Fruit fly (Drosophila melanogaster): Measurements from ENCODE around the gene CG13995.

CG13995 gene

dm6 chr2L:6089604-6090198 lies 35.6 kb downstream of the CG13995 start:
- no peak for TF ChIP-seq usp (GFP tag; optimal IDR thresholded peaks at IDR 0.05)
- TF ChIP-seq Rel (GFP tag; optimal IDR thresholded peaks at IDR 0.05), result no peak
- peak; percentile 88 for TF ChIP-seq Rel (tag; optimal IDR thresholded peaks at IDR 0.05)

DNA sequence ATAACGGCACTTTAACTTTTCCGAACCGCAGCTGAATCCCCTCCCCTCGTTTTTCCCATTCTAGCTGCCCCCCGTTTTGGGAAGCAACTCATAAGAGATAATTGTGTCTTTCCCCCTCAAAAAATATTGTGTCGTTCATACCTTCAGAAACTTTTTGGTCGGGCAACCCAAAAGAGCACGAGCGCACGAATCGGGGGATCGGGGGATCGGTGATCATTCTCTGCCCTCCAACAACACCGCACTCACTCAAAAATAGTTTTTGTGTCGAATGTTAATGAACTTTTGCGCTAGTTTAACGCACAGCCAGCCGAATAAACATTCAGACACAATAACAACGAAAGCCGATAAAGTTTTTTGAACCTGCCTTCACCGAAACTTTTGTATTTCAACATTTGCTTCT lies 36.3 kb downstream of the CG13995 start:
- TF ChIP-seq Dif (GFP tag; optimal IDR thresholded peaks at IDR 0.05; ENCODE audit: partially characterized antibody), result no peak
- no peak for TF ChIP-seq Rel (GFP tag; optimal IDR thresholded peaks at IDR 0.05)
- peak; percentile 82 for TF ChIP-seq Rel (tag; optimal IDR thresholded peaks at IDR 0.05)
- no peak for TF ChIP-seq OdsH (GFP tag; optimal IDR thresholded peaks at IDR 0.05)

- TF ChIP-seq Dfd (GFP tag; optimal IDR thresholded peaks at IDR 0.05) (peak; percentile 29), jim (GFP tag; optimal IDR thresholded peaks at IDR 0.05) (no peak)
Measured at dm6 chr2L:6090786-6091716, 36.9 kb downstream of the CG13995 start, which contains the start of gene CG45075. Gene CG45075, plus strand, starts transcription at chr2L:6091412.

- TF ChIP-seq OdsH (GFP tag; optimal IDR thresholded peaks at IDR 0.05), result no peak
- no peak for TF ChIP-seq lola (GFP tag; optimal IDR thresholded peaks at IDR 0.05)
- no peak for TF ChIP-seq Jra (GFP tag; optimal IDR thresholded peaks at IDR 0.05)
- TF ChIP-seq Hnf4 (GFP tag; optimal IDR thresholded peaks at IDR 0.05), result no peak
- TF ChIP-seq brk (GFP tag; optimal IDR thresholded peaks at IDR 0.05), result no peak
Measured at dm6 chr2L:6092300-6092699, 38.2 kb downstream of the CG13995 start.

- TF ChIP-seq Mio (GFP tag; optimal IDR thresholded peaks at IDR 0.05), result no peak
- TF ChIP-seq pan (optimal IDR thresholded peaks at IDR 0.05), result no peak
- TF ChIP-seq jim (GFP tag; optimal IDR thresholded peaks at IDR 0.05), result peak; percentile 40
- no peak for TF ChIP-seq br (GFP tag; optimal IDR thresholded peaks at IDR 0.05)
- TF ChIP-seq dl (GFP tag; optimal IDR thresholded peaks at IDR 0.05; ENCODE audit: insufficient read depth in 1 of 2, partially characterized antibody in 2 of 2), result peak in 1 of 2 experiments; percentile 53
- peak in 1 of 2 experiments; percentile 15 for TF ChIP-seq foxo (GFP tag; optimal IDR thresholded peaks at IDR 0.05)
- peak; percentile 0 for TF ChIP-seq HLH106 (tag; optimal IDR thresholded peaks at IDR 0.05)
- no peak for TF ChIP-seq CG32264 (GFP tag; optimal IDR thresholded peaks at IDR 0.05)
- no peak for TF ChIP-seq brk (GFP tag; optimal IDR thresholded peaks at IDR 0.05)
- no peak for TF ChIP-seq N (GFP tag; optimal IDR thresholded peaks at IDR 0.05)
- no peak for TF ChIP-seq psq (GFP tag; optimal IDR thresholded peaks at IDR 0.05)
- no peak for TF ChIP-seq Rel (GFP tag; optimal IDR thresholded peaks at IDR 0.05)
- peak; percentile 28 for TF ChIP-seq Rel (tag; optimal IDR thresholded peaks at IDR 0.05)
- no peak for TF ChIP-seq sv (GFP tag; optimal IDR thresholded peaks at IDR 0.05)
- TF ChIP-seq woc (GFP tag; optimal IDR thresholded peaks at IDR 0.05), result peak; percentile 68
- no peak for TF ChIP-seq Jra (GFP tag; optimal IDR thresholded peaks at IDR 0.05)
- no peak for TF ChIP-seq lola (GFP tag; optimal IDR thresholded peaks at IDR 0.05)
- peak; percentile 40 for TF ChIP-seq h (GFP tag; optimal IDR thresholded peaks at IDR 0.05)
- no peak for TF ChIP-seq CG9705 (GFP tag; optimal IDR thresholded peaks at IDR 0.05)
- no peak for TF ChIP-seq OdsH (GFP tag; optimal IDR thresholded peaks at IDR 0.05)
- TF ChIP-seq Hr83 (GFP tag; optimal IDR thresholded peaks at IDR 0.05; ENCODE audit: poor library complexity, severe bottlenecking), result peak; percentile 13
- TF ChIP-seq Hnf4 (GFP tag; optimal IDR thresholded peaks at IDR 0.05), result peak; percentile 9
- peak; percentile 41 for TF ChIP-seq Myc (optimal IDR thresholded peaks at IDR 0.05)
- TF ChIP-seq Vsx2 (GFP tag; optimal IDR thresholded peaks at IDR 0.05; ENCODE audit: partially characterized antibody), result no peak
- peak; percentile 84 for TF ChIP-seq Dif (GFP tag; optimal IDR thresholded peaks at IDR 0.05; ENCODE audit: partially characterized antibody)
- no peak for TF ChIP-seq GATAd (GFP tag; optimal IDR thresholded peaks at IDR 0.05)
Measured at dm6 chr2L:6098479-6099269, 44.6 kb downstream of the CG13995 start, which contains the start of gene CG9175. Gene CG9175, minus strand, starts transcription at chr2L:6098966.

Data from whole organism, wandering third instar larva.